Worm (Caenorhabditis elegans): Measurements from ENCODE around the gene gst-37.

The gst-37 gene

ce11 chrV:1961453-1961852 is 40.0 kb downstream of the gst-37 start, which contains the start of gene Y40B10B.1:
Y40B10B.1 (minus strand) TSS chrV:1961553.
- no peak for TF ChIP-seq K11D2.4 (GFP tag; IDR thresholded peaks at IDR 0.05)
- TF ChIP-seq madf-3 (GFP tag; IDR thresholded peaks at IDR 0.05) = no peak
- no peak for TF ChIP-seq hlh-12 (tag; optimal IDR thresholded peaks at IDR 0.05)
- TF ChIP-seq ceh-40 (GFP tag; IDR thresholded peaks at IDR 0.05) = no peak
- no peak for TF ChIP-seq hsf-1 (GFP tag; IDR thresholded peaks at IDR 0.05)
- TF ChIP-seq F39B2.1 (GFP tag; IDR thresholded peaks at IDR 0.05) = no peak
- no peak for TF ChIP-seq F23B12.7 (tag; optimal IDR thresholded peaks at IDR 0.05; ENCODE audit: insufficient read depth)
- no peak for TF ChIP-seq die-1 (tag; optimal IDR thresholded peaks at IDR 0.05)
- TF ChIP-seq ets-4 (GFP tag; optimal IDR thresholded peaks at IDR 0.05) = no peak
- TF ChIP-seq tlf-1 (GFP tag; optimal IDR thresholded peaks at IDR 0.05) = no peak
- TF ChIP-seq somi-1 (GFP tag; optimal IDR thresholded peaks at IDR 0.05) = no peak

- TF ChIP-seq nhr-90 (tag; optimal IDR thresholded peaks at IDR 0.05) (no peak), rcor-1 (GFP tag; IDR thresholded peaks at IDR 0.05) (no peak)
These were observed 43.4 kb downstream of the gst-37 start, which contains the start of gene srj-15 for ce11 chrV:1964806-1965205. srj-15 (minus strand) TSS chrV:1964906.

ce11 chrV:1966962-1967361 is 45.5 kb downstream of the gst-37 start:
- TF ChIP-seq D2030.7 (GFP tag; IDR thresholded peaks at IDR 0.05) (no peak), ztf-6 (GFP tag; IDR thresholded peaks at IDR 0.05) (no peak), T07F8.4 (tag; optimal IDR thresholded peaks at IDR 0.05) (no peak), nhr-80 (tag; optimal IDR thresholded peaks at IDR 0.05) (peak; percentile 33), ama-1 (optimal IDR thresholded peaks at IDR 0.05) (no peak), ama-1 (GFP tag; optimal IDR thresholded peaks at IDR 0.05) (no peak), F22D6.2 (tag; optimal IDR thresholded peaks at IDR 0.05) (peak; percentile 75)

- no peak for TF ChIP-seq snpc-1.1 (tag; optimal IDR thresholded peaks at IDR 0.05; ENCODE audit: insufficient read depth)
- TF ChIP-seq ztf-25 (GFP tag; IDR thresholded peaks at IDR 0.05) = no peak
- no peak for TF ChIP-seq atf-7 (tag; optimal IDR thresholded peaks at IDR 0.05)
- TF ChIP-seq hsf-1 (GFP tag; IDR thresholded peaks at IDR 0.05) = no peak
- no peak for TF ChIP-seq egl-44 (GFP tag; IDR thresholded peaks at IDR 0.05)
- no peak for TF ChIP-seq Y67H2A.10 (GFP tag; conservative IDR thresholded peaks at IDR 0.05)
- TF ChIP-seq ceh-79 (tag; optimal IDR thresholded peaks at IDR 0.05) = no peak
- no peak for TF ChIP-seq nhr-120 (GFP tag; IDR thresholded peaks at IDR 0.05)
- TF ChIP-seq Y53G8AR.9 (GFP tag; conservative IDR thresholded peaks at IDR 0.05) = no peak
- TF ChIP-seq pbrm-1 (GFP tag; IDR thresholded peaks at IDR 0.05) = no peak
- TF ChIP-seq sdz-38 (tag; optimal IDR thresholded peaks at IDR 0.05) = no peak
- no peak for TF ChIP-seq cebp-1 (GFP tag; IDR thresholded peaks at IDR 0.05)
- no peak for TF ChIP-seq cebp-1 (tag; optimal IDR thresholded peaks at IDR 0.05)
- TF ChIP-seq lsy-27 (tag; optimal IDR thresholded peaks at IDR 0.05; ENCODE audit: borderline replicate concordance, insufficient read depth) = no peak
- TF ChIP-seq hlh-26 (GFP tag; conservative IDR thresholded peaks at IDR 0.05) = no peak
- no peak for TF ChIP-seq Y53F4B.3 (GFP tag; IDR thresholded peaks at IDR 0.05)
- TF ChIP-seq pha-4 (tag; optimal IDR thresholded peaks at IDR 0.05) = no peak
These were observed 47.4 kb downstream of the gst-37 start for ce11 chrV:1968809-1969208.

All from whole organism, young adult.